Fruit fly (Drosophila melanogaster) whole organism, embryonic: ENCODE data around the gene Hydr2.

Experiments used
- Adf1 ChIP-seq: fragments of 200-800 bp; sonication (Bioruptor generic); IDR thresholded peaks from 2 replicates; pipeline ENCODE4 v1.3.6; 2022; ENCODE audit warnings: missing biosample characterization, missing genetic modification characterization
- CG10147 ChIP-seq: fragments of 200-800 bp; sonication (Bioruptor generic); optimal IDR thresholded peaks from 2 replicates; lab custom pipeline; 2019; ENCODE audit warnings: missing biosample characterization, mild to moderate bottlenecking, missing genetic modification characterization, moderate library complexity
- CG11398 ChIP-seq: fragments of 200-800 bp; sonication (Bioruptor generic); optimal IDR thresholded peaks from 2 replicates; lab custom pipeline; 2016; ENCODE audit warnings: missing biosample characterization, missing genetic modification characterization
- CG12155 ChIP-seq: fragments of 200-800 bp; sonication (Bioruptor generic); optimal IDR thresholded peaks from 3 replicates; lab custom pipeline; 2016; ENCODE audit warnings: missing biosample characterization, missing genetic modification characterization
- CG14965 ChIP-seq: fragments of 200-800 bp; sonication (Bioruptor generic); optimal IDR thresholded peaks from 2 replicates; lab custom pipeline; 2016; ENCODE audit warnings: missing biosample characterization, missing genetic modification characterization, borderline replicate concordance
- CG16815 ChIP-seq: fragments of 200-800 bp; sonication (Bioruptor generic); optimal IDR thresholded peaks from 3 replicates; lab custom pipeline; 2017; ENCODE audit warnings: missing biosample characterization, mild to moderate bottlenecking, missing genetic modification characterization
- CG17328 ChIP-seq: fragments of 200-800 bp; sonication (Bioruptor generic); IDR thresholded peaks from 2 replicates; pipeline ENCODE4 v1.3.6; 2022; ENCODE audit warnings: missing biosample characterization, missing genetic modification characterization
- CG17385 ChIP-seq: fragments of 200-800 bp; sonication (Bioruptor generic); optimal IDR thresholded peaks from 3 replicates; lab custom pipeline; 2018; ENCODE audit warnings: missing biosample characterization, mild to moderate bottlenecking, missing genetic modification characterization
- CG17802 ChIP-seq: fragments of 200-800 bp; sonication (Bioruptor generic); optimal IDR thresholded peaks from 2 replicates; lab custom pipeline; 2018; ENCODE audit warnings: missing biosample characterization, mild to moderate bottlenecking, missing genetic modification characterization, moderate library complexity
- CG17912 ChIP-seq: fragments of 200-800 bp; sonication (Bioruptor generic); optimal IDR thresholded peaks from 2 replicates; lab custom pipeline; 2018; ENCODE audit warnings: missing biosample characterization, mild to moderate bottlenecking, missing genetic modification characterization
- CG18011 ChIP-seq: fragments of 200-800 bp; sonication (Bioruptor generic); optimal IDR thresholded peaks from 2 replicates; lab custom pipeline; 2017; ENCODE audit warnings: missing biosample characterization, missing genetic modification characterization, mild to moderate bottlenecking, moderate library complexity, missing genotype
- CG18764 ChIP-seq: fragments of 200-800 bp; sonication (Bioruptor generic); optimal IDR thresholded peaks from 3 replicates; lab custom pipeline; 2016; ENCODE audit warnings: missing biosample characterization, missing genetic modification characterization
- CG2202 ChIP-seq: fragments of 200-800 bp; sonication (Bioruptor generic); optimal IDR thresholded peaks from 2 replicates; lab custom pipeline; 2018; ENCODE audit warnings: missing biosample characterization, mild to moderate bottlenecking, missing genetic modification characterization
- CG31441 ChIP-seq: fragments of 200-800 bp; sonication (Bioruptor generic); IDR thresholded peaks from 2 replicates; pipeline ENCODE4 v1.3.6; 2022; ENCODE audit warnings: missing biosample characterization, missing genetic modification characterization
- CG33557 ChIP-seq: fragments of 200-800 bp; sonication (Bioruptor generic); optimal IDR thresholded peaks from 2 replicates; lab custom pipeline; 2019; ENCODE audit warnings: missing biosample characterization, mild to moderate bottlenecking, missing genetic modification characterization, moderate library complexity
- CG43689 ChIP-seq: fragments of 200-800 bp; sonication (Bioruptor generic); IDR thresholded peaks from 2 replicates; pipeline ENCODE4 v1.3.6; 2022; ENCODE audit warnings: missing biosample characterization, missing genetic modification characterization
- CG5180 ChIP-seq: fragments of 200-800 bp; sonication (Bioruptor generic); optimal IDR thresholded peaks from 3 replicates; lab custom pipeline; 2017; ENCODE audit warnings: missing biosample characterization, missing genetic modification characterization, mild to moderate bottlenecking, moderate library complexity, missing genetic modification reagents
- CG8359 ChIP-seq: fragments of 200-800 bp; sonication (Bioruptor generic); optimal IDR thresholded peaks from 2 replicates; lab custom pipeline; 2017; ENCODE audit warnings: missing biosample characterization, mild to moderate bottlenecking, missing genetic modification characterization, borderline replicate concordance
- CG8765 ChIP-seq: fragments of 200-800 bp; sonication (Bioruptor generic); IDR thresholded peaks from 2 replicates; pipeline ENCODE4 v1.3.6; 2022; ENCODE audit warnings: missing biosample characterization, missing genetic modification characterization
- CG9817 ChIP-seq: fragments of 200-800 bp; sonication (Bioruptor generic); optimal IDR thresholded peaks from 2 replicates; lab custom pipeline; 2018; ENCODE audit warnings: missing biosample characterization, mild to moderate bottlenecking, missing genetic modification characterization, moderate library complexity
- CkIIα-i1 ChIP-seq: fragments of 200-800 bp; sonication (Bioruptor generic); IDR thresholded peaks from 2 replicates; pipeline ENCODE4 v1.3.6; 2022; ENCODE audit warnings: missing biosample characterization, missing genetic modification characterization
- Dref ChIP-seq: fragments of 200-800 bp; sonication (Bioruptor generic); IDR thresholded peaks from 2 replicates; pipeline ENCODE4 v1.3.6; 2022; ENCODE audit warnings: missing biosample characterization, missing genetic modification characterization
- Ets65A ChIP-seq: fragments of 200-800 bp; sonication (Bioruptor generic); peaks from one replicate; lab custom pipeline; 2016; ENCODE audit warnings: missing biosample characterization, missing genetic modification characterization
- Hmr ChIP-seq: fragments of 200-800 bp; sonication (Bioruptor generic); optimal IDR thresholded peaks from 3 replicates; lab custom pipeline; 2017; ENCODE audit warnings: mild to moderate bottlenecking, missing biosample characterization, missing genetic modification reagents, missing genetic modification characterization
- Max ChIP-seq: fragments of 200-800 bp; sonication (Bioruptor generic); optimal IDR thresholded peaks from 2 replicates; lab custom pipeline; 2016; ENCODE audit warnings: missing biosample characterization, mild to moderate bottlenecking, missing genetic modification characterization
- Myb ChIP-seq: fragments of 200-800 bp; sonication (Bioruptor generic); optimal IDR thresholded peaks from 2 replicates; lab custom pipeline; 2016; ENCODE audit warnings: missing biosample characterization, missing genetic modification characterization
- Rfx ChIP-seq: fragments of 200-800 bp; sonication (Bioruptor generic); IDR thresholded peaks from 2 replicates; pipeline ENCODE4 v1.3.6; 2022; ENCODE audit warnings: missing biosample characterization, missing genetic modification characterization
- Scr ChIP-seq: fragments of 200-800 bp; sonication (Bioruptor generic); IDR thresholded peaks from 2 replicates; pipeline ENCODE4 v1.3.6; 2022; ENCODE audit warnings: missing biosample characterization, missing genetic modification characterization; ENCODE audit not compliant: partially characterized antibody
- ase ChIP-seq: fragments of 200-800 bp; sonication (Bioruptor generic); IDR thresholded peaks from 3 replicates; pipeline ENCODE4 v1.3.6; 2022; ENCODE audit warnings: missing biosample characterization, missing genetic modification characterization
- crol ChIP-seq: fragments of 200-800 bp; sonication (Bioruptor generic); IDR thresholded peaks from 2 replicates; pipeline ENCODE4 v1.3.6; 2022; ENCODE audit warnings: missing biosample characterization, missing genetic modification characterization
- cwo ChIP-seq: fragments of 200-800 bp; sonication (Bioruptor generic); optimal IDR thresholded peaks from 3 replicates; lab custom pipeline; 2017; ENCODE audit warnings: missing biosample characterization, missing genetic modification characterization, mild to moderate bottlenecking, moderate library complexity, missing genetic modification reagents
- danr ChIP-seq: fragments of 200-800 bp; sonication (Bioruptor generic); IDR thresholded peaks from 2 replicates; pipeline ENCODE4 v1.3.6; 2022; ENCODE audit warnings: missing biosample characterization, missing genetic modification characterization
- dpn ChIP-seq, 2 experiments: fragments of 200-800 bp; sonication (Bioruptor generic); optimal IDR thresholded peaks; 3 replicates each; lab custom pipeline; 2016; ENCODE audit warnings: missing biosample characterization in 2 of 2, missing genetic modification characterization in 2 of 2
- eve ChIP-seq, 2 experiments: fragments of >200 bp; optimal IDR thresholded peaks; 2 replicates each; lab custom pipeline; 2017; ENCODE audit warnings: missing biosample characterization in 2 of 2, missing genetic modification characterization in 2 of 2
- her ChIP-seq: fragments of 200-800 bp; sonication (Bioruptor generic); optimal IDR thresholded peaks from 2 replicates; lab custom pipeline; 2016; ENCODE audit warnings: missing biosample characterization, missing genetic modification characterization
- jigr1 ChIP-seq: fragments of 200-800 bp; sonication (Bioruptor generic); IDR thresholded peaks from 3 replicates; pipeline ENCODE4 v1.3.6; 2022; ENCODE audit warnings: missing biosample characterization, missing genetic modification characterization
- knrl ChIP-seq: fragments of 200-800 bp; sonication (Bioruptor generic); IDR thresholded peaks from 3 replicates; pipeline ENCODE4 v1.3.6; 2022; ENCODE audit warnings: missing biosample characterization, missing genetic modification characterization; ENCODE audit not compliant: partially characterized antibody
- lbe ChIP-seq: fragments of 200-800 bp; sonication (Bioruptor generic); optimal IDR thresholded peaks from 2 replicates; lab custom pipeline; 2016; ENCODE audit warnings: missing biosample characterization, mild to moderate bottlenecking, missing genetic modification characterization
- luna ChIP-seq: fragments of 200-800 bp; sonication (Bioruptor generic); optimal IDR thresholded peaks from 2 replicates; lab custom pipeline; 2016; ENCODE audit warnings: missing biosample characterization, missing genetic modification characterization
- nau ChIP-seq: fragments of 200-800 bp; sonication (Bioruptor generic); optimal IDR thresholded peaks from 3 replicates; lab custom pipeline; 2017; ENCODE audit warnings: missing biosample characterization, mild to moderate bottlenecking, missing genetic modification characterization, missing genetic modification reagents
- nom ChIP-seq: fragments of 200-800 bp; sonication (Bioruptor generic); optimal IDR thresholded peaks from 2 replicates; lab custom pipeline; 2017; ENCODE audit warnings: missing biosample characterization, missing genetic modification characterization, mild to moderate bottlenecking, moderate library complexity, missing genetic modification reagents
- oc ChIP-seq: fragments of 200-800 bp; sonication (Bioruptor generic); optimal IDR thresholded peaks from 2 replicates; lab custom pipeline; 2018; ENCODE audit warnings: missing biosample characterization, mild to moderate bottlenecking, missing genetic modification characterization, moderate library complexity
- otp ChIP-seq: fragments of 200-800 bp; sonication (Bioruptor generic); IDR thresholded peaks from 3 replicates; pipeline ENCODE4, ENCODE4 v1.3.6; 2022; ENCODE audit warnings: missing biosample characterization, missing genetic modification characterization
- salm ChIP-seq: fragments of 200-800 bp; sonication (Bioruptor generic); optimal IDR thresholded peaks from 2 replicates; lab custom pipeline; 2018; ENCODE audit warnings: missing biosample characterization, mild to moderate bottlenecking, missing genetic modification characterization
- sens-2 ChIP-seq: fragments of 200-800 bp; sonication (Bioruptor generic); IDR thresholded peaks from 2 replicates; pipeline ENCODE4 v1.3.6; 2022; ENCODE audit warnings: missing biosample characterization, missing genetic modification characterization
- shn ChIP-seq: fragments of 200-800 bp; sonication (Bioruptor generic); optimal IDR thresholded peaks from 3 replicates; lab custom pipeline; 2016; ENCODE audit warnings: missing biosample characterization, missing genetic modification characterization
- vnd ChIP-seq: fragments of 200-800 bp; sonication (Bioruptor generic); IDR thresholded peaks from 3 replicates; pipeline ENCODE4 v1.3.6; 2022; ENCODE audit warnings: missing biosample characterization, missing genetic modification characterization; ENCODE audit not compliant: partially characterized antibody
- vvl ChIP-seq: fragments of 200-800 bp; sonication (Bioruptor generic); IDR thresholded peaks from 2 replicates; pipeline ENCODE4 v1.3.6; 2022; ENCODE audit warnings: missing biosample characterization, missing genetic modification characterization
- z ChIP-seq: fragments of 200-800 bp; sonication (Bioruptor generic); IDR thresholded peaks from 3 replicates; pipeline ENCODE4 v1.3.6; 2022; ENCODE audit warnings: missing biosample characterization, missing genetic modification characterization
- zfh1 ChIP-seq: fragments of 200-800 bp; sonication (Bioruptor generic); IDR thresholded peaks from 3 replicates; pipeline ENCODE4 v1.3.6; 2022; ENCODE audit warnings: missing biosample characterization, missing genetic modification characterization

The Hydr2 gene

dm6 chr2L:3172745-3173271 is 9.4 kb downstream of the Hydr2 start (continued):
- TF ChIP-seq CG17328, result peak; percentile 71
- TF ChIP-seq her, result peak; percentile 42
- peak; percentile 66 for TF ChIP-seq knrl (GFP tag; lab: Robert Waterston, UW)
- TF ChIP-seq CG12155 (GFP tag; lab: Kevin White, UChicago), result no peak
- TF ChIP-seq sens-2, result no peak
- TF ChIP-seq danr (GFP tag; lab: Robert Waterston, UW), result no peak
- no peak for TF ChIP-seq ase (GFP tag; lab: Robert Waterston, UW)
- TF ChIP-seq shn (GFP tag; lab: Kevin White, UChicago), result no peak
- no peak for TF ChIP-seq CG43689 (GFP tag; lab: Robert Waterston, UW)
- TF ChIP-seq CG8359 (GFP tag; lab: Kevin White, UChicago), result no peak
- TF ChIP-seq CG2202 (tag; lab: Kevin White, UChicago), result no peak
- TF ChIP-seq z (GFP tag; lab: Robert Waterston, UW), result no peak
- no peak for TF ChIP-seq jigr1 (GFP tag; lab: Robert Waterston, UW)
- TF ChIP-seq CG17912 (GFP tag; lab: Kevin White, UChicago), result no peak
- TF ChIP-seq CG14965 (GFP tag; lab: Kevin White, UChicago), result no peak
- TF ChIP-seq otp (GFP tag; lab: Robert Waterston, UW), result peak; percentile 39; the same call in 1 of the 3 replicates
- TF ChIP-seq dpn (GFP tag; optimal IDR thresholded peaks at IDR 0.05; lab: Kevin White, UChicago), result peak in 1 of 2 experiments; percentile 17
- no peak for TF ChIP-seq CG33557
- TF ChIP-seq luna (GFP tag; lab: Kevin White, UChicago), result no peak
- TF ChIP-seq CkIIα-i1 (GFP tag; lab: Robert Waterston, UW), result no peak
- TF ChIP-seq Rfx (GFP tag; lab: Robert Waterston, UW), result peak; percentile 63; the same call in 1 of the 2 replicates
- TF ChIP-seq CG16815 (GFP tag; lab: Kevin White, UChicago), result no peak
- TF ChIP-seq CG9817, result no peak
- TF ChIP-seq salm (tag; lab: Kevin White, UChicago), result peak; percentile 10
- TF ChIP-seq Scr (GFP tag; lab: Robert Waterston, UW), result peak; percentile 77
- TF ChIP-seq Max (GFP tag; lab: Kevin White, UChicago), result no peak
- peak; percentile 22 for TF ChIP-seq CG17385
- no peak for TF ChIP-seq CG18011 (GFP tag; lab: Kevin White, UChicago)
- TF ChIP-seq Adf1, result peak; percentile 19; the same call in 1 of the 2 replicates
- peak; percentile 11 for TF ChIP-seq nau
- peak in 1 of 2 experiments; percentile 19 for TF ChIP-seq eve (GFP tag; optimal IDR thresholded peaks at IDR 0.05; lab: Kevin White, UChicago)
- TF ChIP-seq CG31441 (GFP tag; lab: Robert Waterston, UW), result peak; percentile 44; the same call in 1 of the 2 replicates
- TF ChIP-seq CG5180 (GFP tag; lab: Kevin White, UChicago), result no peak
- no peak for TF ChIP-seq CG18764
- peak; percentile 66; the same call in 1 of the 2 replicates for TF ChIP-seq vvl (GFP tag; lab: Robert Waterston, UW)
- peak; percentile 58 for TF ChIP-seq Dref (GFP tag; lab: Robert Waterston, UW)
- TF ChIP-seq nom (GFP tag; lab: Kevin White, UChicago), result peak; percentile 57
- TF ChIP-seq CG17802 (tag; lab: Kevin White, UChicago), result no peak
- peak; percentile 80 for TF ChIP-seq vnd (GFP tag; lab: Robert Waterston, UW)
- TF ChIP-seq Ets65A (GFP tag; lab: Kevin White, UChicago), result no peak
- TF ChIP-seq cwo (GFP tag; lab: Kevin White, UChicago), result no peak
- TF ChIP-seq Myb (GFP tag; lab: Kevin White, UChicago), result no peak
- TF ChIP-seq Hmr (GFP tag; lab: Kevin White, UChicago), result peak; percentile 19
- TF ChIP-seq oc, result no peak
- no peak for TF ChIP-seq CG10147 (GFP tag; lab: Kevin White, UChicago)
- no peak for TF ChIP-seq CG8765 (GFP tag; lab: Robert Waterston, UW)
- no peak for TF ChIP-seq crol
- TF ChIP-seq zfh1 (GFP tag; lab: Robert Waterston, UW), result 0 out of 3 replicates have a peak, but pooled peaks have one; percentile 32
- TF ChIP-seq lbe (GFP tag; lab: Kevin White, UChicago), result peak; percentile 65
- no peak for TF ChIP-seq CG11398
